Worm (Caenorhabditis elegans): ENCODE measurements around the gene nspg-6.
A peak's percentile ranks its signal among the peaks of the same experiment; 100 is the strongest.

The nspg-6 gene

ce11 chrIII:7278491-7278890, 36.3 kb downstream of the nspg-6 start:
- no peak for TF ChIP-seq aly-2 (tag; optimal IDR thresholded peaks at IDR 0.05)
- peak; percentile 38 for TF ChIP-seq nhr-43 (tag; optimal IDR thresholded peaks at IDR 0.05; ENCODE audit: poor library complexity, severe bottlenecking)
- no peak for TF ChIP-seq nhr-12 (tag; optimal IDR thresholded peaks at IDR 0.05)
- peak; percentile 82 for TF ChIP-seq pha-4 (tag; optimal IDR thresholded peaks at IDR 0.05)
- peak; percentile 44 for TF ChIP-seq nfya-1 (tag; optimal IDR thresholded peaks at IDR 0.05; ENCODE audit: insufficient read depth)
- no peak for TF ChIP-seq fkh-2 (tag; optimal IDR thresholded peaks at IDR 0.05)
- peak; percentile 6 for TF ChIP-seq R02D3.7 (tag; optimal IDR thresholded peaks at IDR 0.05)
- TF ChIP-seq jun-1 (tag; optimal IDR thresholded peaks at IDR 0.05), result peak; percentile 56
- peak; percentile 45 for TF ChIP-seq nhr-23 (tag; optimal IDR thresholded peaks at IDR 0.05)
- peak; percentile 45 for TF ChIP-seq elt-2 (tag; optimal IDR thresholded peaks at IDR 0.05)
- peak; percentile 49 for TF ChIP-seq nhr-77 (tag; optimal IDR thresholded peaks at IDR 0.05)
- peak; percentile 49 for TF ChIP-seq hmg-11 (tag; optimal IDR thresholded peaks at IDR 0.05)
- peak; percentile 45 for TF ChIP-seq ceh-28 (tag; optimal IDR thresholded peaks at IDR 0.05)
- peak; percentile 99 for TF ChIP-seq snpc-4 (tag; optimal IDR thresholded peaks at IDR 0.05)
- peak; percentile 39 for TF ChIP-seq nhr-11 (tag; optimal IDR thresholded peaks at IDR 0.05)
- TF ChIP-seq unc-39 (tag; optimal IDR thresholded peaks at IDR 0.05), result no peak
- TF ChIP-seq lin-15B (tag; optimal IDR thresholded peaks at IDR 0.05), result peak; percentile 18
- peak; percentile 75 for TF ChIP-seq lsy-12 (tag; optimal IDR thresholded peaks at IDR 0.05)

DNA sequence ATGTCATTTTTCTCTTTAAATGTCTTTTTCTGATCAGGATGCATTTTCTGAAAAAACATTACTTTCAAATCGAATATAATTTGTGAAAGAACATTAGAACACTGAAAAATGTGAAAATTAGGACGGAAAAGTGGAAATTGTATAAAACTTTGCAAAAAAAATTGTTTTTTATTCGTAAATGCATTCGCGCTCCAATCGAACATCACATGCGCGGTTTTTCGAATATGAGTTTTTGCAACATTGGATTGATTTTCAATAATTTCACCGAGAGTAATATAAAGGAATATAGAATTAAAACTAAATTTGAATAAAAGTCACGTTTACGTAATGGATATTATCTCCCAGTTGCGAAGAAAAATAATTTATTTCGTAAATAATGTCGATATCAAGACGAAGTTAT, 37.5 kb downstream of the nspg-6 start, which contains the start of the genes spot-1 and B0361.11:
TSS of gene spot-1 (minus strand) at position 47 of the 400 bp plus-strand sequence.
TSS of gene B0361.11 (plus strand) at position 372 of the 400 bp plus-strand sequence.
- TF ChIP-seq hmg-11 (tag; optimal IDR thresholded peaks at IDR 0.05) (peak; percentile 63), nfya-1 (tag; optimal IDR thresholded peaks at IDR 0.05; ENCODE audit: insufficient read depth) (peak; percentile 64), pqm-1 (tag; optimal IDR thresholded peaks at IDR 0.05) (no peak), unc-62 (GFP tag; optimal IDR thresholded peaks at IDR 0.05) (no peak), egl-27 (tag; optimal IDR thresholded peaks at IDR 0.05) (no peak), ztf-11 (tag; optimal IDR thresholded peaks at IDR 0.05) (no peak), aly-2 (tag; optimal IDR thresholded peaks at IDR 0.05) (no peak), nhr-12 (tag; optimal IDR thresholded peaks at IDR 0.05) (no peak), mdl-1 (tag; optimal IDR thresholded peaks at IDR 0.05) (no peak), nhr-237 (tag; optimal IDR thresholded peaks at IDR 0.05) (no peak), daf-12 (tag; optimal IDR thresholded peaks at IDR 0.05) (no peak), ztf-4 (tag; optimal IDR thresholded peaks at IDR 0.05) (no peak), skn-1 (tag; optimal IDR thresholded peaks at IDR 0.05) (peak; percentile 54), elt-2 (tag; optimal IDR thresholded peaks at IDR 0.05) (peak; percentile 15), fos-1 (tag; optimal IDR thresholded peaks at IDR 0.05) (no peak), ceh-9 (tag; optimal IDR thresholded peaks at IDR 0.05) (no peak), eor-1 (tag; optimal IDR thresholded peaks at IDR 0.05) (no peak), ama-1 (optimal IDR thresholded peaks at IDR 0.05) (no peak), nhr-25 (tag; optimal IDR thresholded peaks at IDR 0.05) (peak; percentile 13), fkh-2 (tag; optimal IDR thresholded peaks at IDR 0.05) (no peak), nhr-11 (tag; optimal IDR thresholded peaks at IDR 0.05) (no peak), nhr-77 (tag; optimal IDR thresholded peaks at IDR 0.05) (no peak), egl-5 (tag; optimal IDR thresholded peaks at IDR 0.05) (peak; percentile 14), sea-2 (GFP tag; optimal IDR thresholded peaks at IDR 0.05) (no peak), ceh-16 (tag; optimal IDR thresholded peaks at IDR 0.05) (no peak), tbx-2 (tag; optimal IDR thresholded peaks at IDR 0.05) (no peak), unc-39 (tag; optimal IDR thresholded peaks at IDR 0.05) (no peak), lsy-12 (tag; optimal IDR thresholded peaks at IDR 0.05) (no peak), nhr-67 (tag; optimal IDR thresholded peaks at IDR 0.05) (no peak), lin-15B (tag; optimal IDR thresholded peaks at IDR 0.05) (peak; percentile 72), elt-3 (tag; optimal IDR thresholded peaks at IDR 0.05) (no peak), ceh-28 (tag; optimal IDR thresholded peaks at IDR 0.05) (peak; percentile 19), lin-39 (tag; optimal IDR thresholded peaks at IDR 0.05) (no peak), nhr-28 (tag; optimal IDR thresholded peaks at IDR 0.05) (no peak), nhr-76 (tag; optimal IDR thresholded peaks at IDR 0.05) (no peak), mml-1 (tag; optimal IDR thresholded peaks at IDR 0.05) (no peak), ceh-82 (tag; optimal IDR thresholded peaks at IDR 0.05) (no peak), nhr-43 (tag; optimal IDR thresholded peaks at IDR 0.05; ENCODE audit: poor library complexity, severe bottlenecking) (peak; percentile 35), elt-1 (tag; optimal IDR thresholded peaks at IDR 0.05) (no peak), snpc-4 (tag; optimal IDR thresholded peaks at IDR 0.05) (peak; percentile 60), fkh-10 (GFP tag; optimal IDR thresholded peaks at IDR 0.05) (no peak), zag-1 (tag; optimal IDR thresholded peaks at IDR 0.05) (no peak), pha-4 (tag; optimal IDR thresholded peaks at IDR 0.05) (peak; percentile 81), jun-1 (tag; optimal IDR thresholded peaks at IDR 0.05) (no peak), R02D3.7 (tag; optimal IDR thresholded peaks at IDR 0.05) (peak; percentile 50), ZK546.5 (tag; optimal IDR thresholded peaks at IDR 0.05) (no peak), nhr-23 (tag; optimal IDR thresholded peaks at IDR 0.05) (peak; percentile 79)
